Worm (Caenorhabditis elegans): Measurements from ENCODE around the gene srh-281.

Gene srh-281

DNA sequence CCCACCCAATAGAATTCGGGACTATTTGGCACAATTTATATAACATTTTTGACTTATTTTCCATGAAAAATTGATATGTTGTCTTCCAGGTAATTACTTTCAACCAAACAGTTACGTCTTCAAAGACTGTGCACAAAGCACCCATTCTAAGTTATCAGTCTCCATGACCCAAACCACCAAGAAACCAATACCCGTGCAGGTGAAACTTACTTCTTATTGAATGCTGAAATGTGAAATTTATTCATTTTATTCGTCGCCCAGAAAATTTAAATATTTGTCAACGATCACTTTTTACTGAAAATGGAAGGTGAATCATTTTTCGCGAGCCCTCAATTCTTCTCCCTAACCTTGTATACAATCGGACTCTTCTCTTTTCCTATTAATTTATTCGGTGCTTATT lies at the start of gene srh-281:
TSS of gene srh-281 (plus strand) at position 301 of the 400 bp plus-strand sequence.
- TF ChIP-seq unc-62 (GFP tag; optimal IDR thresholded peaks at IDR 0.05) = no peak

DNA sequence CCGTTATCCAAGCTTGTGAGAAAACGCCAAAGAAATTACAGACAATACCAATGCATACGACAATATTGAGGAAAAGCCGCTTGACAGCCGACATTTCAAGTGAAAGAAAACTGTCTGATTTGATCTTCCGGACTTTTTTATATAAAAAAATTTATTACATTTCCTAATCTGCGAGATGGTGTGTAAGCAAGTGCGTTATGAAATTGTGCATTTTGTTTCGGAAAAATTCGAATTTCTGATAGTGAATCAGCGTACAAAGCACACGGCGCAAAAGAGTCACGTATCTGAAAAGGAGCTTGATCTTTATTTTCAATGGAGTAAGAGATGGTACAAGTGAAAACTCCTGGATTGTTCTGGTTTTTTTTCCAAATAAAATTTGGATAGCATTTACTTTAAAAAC lies 49.5 kb upstream of the srh-281 start, which contains the start of gene clc-32:
TSS of gene clc-32 (minus strand) at position 101 of the 400 bp plus-strand sequence.
- TF ChIP-seq unc-62 (GFP tag; optimal IDR thresholded peaks at IDR 0.05) = no peak

DNA sequence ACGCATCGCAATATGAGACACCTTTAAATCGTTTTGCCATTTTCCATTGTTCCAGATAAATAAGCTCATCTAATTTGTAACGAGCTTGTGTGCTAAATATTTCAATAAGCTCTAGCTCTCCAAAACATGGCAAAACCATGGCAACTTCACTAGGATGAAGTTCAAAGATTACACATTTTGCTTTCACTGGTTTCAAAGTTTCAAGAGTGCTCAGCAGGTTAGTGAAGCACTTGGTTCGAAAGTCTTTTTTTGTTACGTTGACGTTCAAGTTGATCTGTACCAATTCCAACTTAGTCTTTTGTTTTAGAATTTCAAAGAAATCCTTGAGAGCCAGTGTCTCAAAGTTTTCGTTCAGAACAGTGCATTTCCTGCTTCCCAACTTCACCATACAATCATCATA lies 48.2 kb upstream of the srh-281 start, which contains the start of gene fbxa-18:
TSS of gene fbxa-18 (plus strand) at position 301 of the 400 bp plus-strand sequence.
- TF ChIP-seq unc-62 (GFP tag; optimal IDR thresholded peaks at IDR 0.05) = no peak

DNA sequence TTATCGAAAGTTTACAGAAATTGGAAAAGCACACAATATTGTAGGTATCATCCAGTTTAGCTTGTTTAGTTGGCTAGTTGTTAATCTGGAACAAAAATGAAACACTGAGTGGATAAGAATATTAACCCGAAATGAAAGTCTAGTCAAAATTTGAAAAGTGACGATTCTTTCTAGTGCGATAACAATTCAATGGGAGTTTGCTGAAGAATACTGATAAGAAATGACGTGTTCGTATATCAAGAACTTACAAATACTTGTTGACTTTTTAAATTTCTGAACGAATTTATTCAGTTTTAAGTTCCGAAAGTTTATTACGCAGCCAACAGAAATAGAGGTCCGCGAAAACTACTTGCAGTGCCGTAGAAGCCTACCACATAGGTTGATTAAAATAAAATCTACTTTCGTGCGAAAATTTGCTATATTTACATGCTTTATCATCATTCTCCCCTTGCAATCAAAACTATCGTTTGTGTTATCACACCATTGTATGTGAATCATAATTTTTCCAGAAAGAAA lies 47.5 kb upstream of the srh-281 start, which contains the start of gene fbxa-88:
TSS of gene fbxa-88 (minus strand) at position 51 of the 516 bp plus-strand sequence.
- no peak for TF ChIP-seq unc-62 (GFP tag; optimal IDR thresholded peaks at IDR 0.05)

DNA sequence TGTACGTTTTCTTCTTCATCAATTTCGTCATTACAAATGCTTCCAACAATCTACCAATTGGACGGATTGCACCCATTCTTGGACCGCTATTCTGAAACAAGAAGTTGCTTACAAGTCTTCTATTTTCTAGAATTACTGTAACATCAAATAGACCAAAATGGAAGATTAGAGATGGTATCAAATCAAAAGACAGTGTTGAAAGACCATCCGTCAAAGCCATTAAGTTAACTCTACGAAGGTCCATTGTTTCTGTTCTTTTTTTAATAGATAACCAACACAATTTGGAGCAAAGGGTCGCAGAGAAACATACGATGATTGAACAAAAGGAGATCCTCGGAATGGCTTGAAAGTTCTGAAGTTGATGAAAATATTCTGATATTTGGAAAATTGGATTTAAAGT lies 45.6 kb upstream of the srh-281 start:
- TF ChIP-seq unc-62 (GFP tag; optimal IDR thresholded peaks at IDR 0.05) = no peak

DNA sequence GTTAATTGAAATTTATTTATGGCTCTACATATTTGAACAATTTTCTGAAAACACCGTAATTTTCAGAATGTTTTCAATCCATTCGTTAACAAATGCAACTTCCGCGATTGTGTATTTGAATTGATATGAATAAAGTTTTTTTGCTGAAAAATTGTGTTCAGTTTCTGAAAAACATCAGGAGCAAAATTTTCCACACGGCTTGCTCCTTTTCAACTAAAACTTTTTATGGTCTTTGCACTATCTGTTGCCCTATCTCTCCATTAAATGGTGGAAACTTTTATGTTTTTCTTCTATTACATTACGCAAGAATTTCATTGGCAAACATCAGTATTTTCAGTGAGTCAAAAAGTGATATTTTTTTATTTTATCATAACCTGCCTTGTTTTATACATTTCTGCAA lies 41.8 kb upstream of the srh-281 start, which contains the start of gene F10A3.4:
TSS of gene F10A3.4 (plus strand) at position 301 of the 400 bp plus-strand sequence.
- no peak for TF ChIP-seq unc-62 (GFP tag; optimal IDR thresholded peaks at IDR 0.05)

DNA sequence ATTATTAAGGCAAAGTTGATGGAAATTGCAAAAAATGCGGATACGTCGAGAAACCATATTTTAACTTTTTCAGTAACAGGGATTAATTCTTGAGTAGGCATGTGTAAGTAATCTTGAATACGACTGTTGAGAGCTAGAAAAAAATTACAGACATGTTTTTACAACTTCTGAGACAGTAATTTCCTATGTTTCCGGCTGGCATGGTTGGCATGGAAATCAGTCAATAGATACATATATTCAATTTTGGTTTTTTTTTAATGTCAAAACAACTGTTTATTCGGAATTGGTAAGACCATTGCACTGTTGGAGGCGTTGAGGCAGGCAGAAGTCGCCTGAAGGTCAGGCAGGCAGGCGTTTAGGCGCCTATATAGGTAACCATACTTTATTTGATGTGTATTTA lies 37.2 kb upstream of the srh-281 start, which contains the start of gene str-254:
TSS of gene str-254 (minus strand) at position 101 of the 400 bp plus-strand sequence.
- TF ChIP-seq unc-62 (GFP tag; optimal IDR thresholded peaks at IDR 0.05) = no peak

DNA sequence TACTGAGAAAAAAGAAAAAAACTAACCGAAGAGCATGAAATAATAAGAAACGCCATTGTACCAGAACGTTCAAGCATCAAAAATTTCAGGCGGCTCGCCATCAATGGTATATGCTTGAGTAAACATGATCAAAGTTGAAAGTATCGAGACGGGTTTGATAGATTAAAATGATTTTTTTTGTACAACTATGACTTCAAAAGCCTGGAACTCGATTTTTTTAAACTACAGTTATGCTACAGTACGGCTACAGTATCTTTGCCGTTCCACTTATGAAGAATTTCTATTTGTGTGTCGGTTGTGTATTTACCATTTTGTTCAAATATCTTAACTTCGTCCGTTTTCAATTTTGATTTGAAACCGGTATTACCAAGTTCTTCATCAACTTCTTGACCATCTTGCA lies 35.5 kb upstream of the srh-281 start, which contains the start of gene str-97:
TSS of gene str-97 (minus strand) at position 101 of the 400 bp plus-strand sequence.
- no peak for TF ChIP-seq unc-62 (GFP tag; optimal IDR thresholded peaks at IDR 0.05)

DNA sequence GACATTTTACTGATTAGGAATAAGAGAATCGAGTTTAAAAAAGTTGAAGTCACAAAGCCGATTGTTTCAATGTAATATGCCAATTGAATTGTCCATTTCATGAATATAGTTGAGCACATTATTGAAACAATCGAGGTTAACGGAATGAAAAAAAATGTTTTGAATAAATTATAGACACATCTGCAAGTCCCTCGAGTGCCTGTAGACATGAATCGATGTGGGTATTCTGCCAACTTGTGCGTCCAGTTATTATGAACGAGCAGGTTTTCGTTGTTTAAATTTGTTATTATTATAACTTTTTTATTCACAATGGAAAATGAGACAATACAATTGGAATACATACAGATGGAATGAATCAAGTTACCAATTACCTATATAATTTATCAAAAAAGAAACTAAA lies 32.2 kb upstream of the srh-281 start, which contains the start of gene str-99:
TSS of gene str-99 (minus strand) at position 101 of the 400 bp plus-strand sequence.
- no peak for TF ChIP-seq unc-62 (GFP tag; optimal IDR thresholded peaks at IDR 0.05)

DNA sequence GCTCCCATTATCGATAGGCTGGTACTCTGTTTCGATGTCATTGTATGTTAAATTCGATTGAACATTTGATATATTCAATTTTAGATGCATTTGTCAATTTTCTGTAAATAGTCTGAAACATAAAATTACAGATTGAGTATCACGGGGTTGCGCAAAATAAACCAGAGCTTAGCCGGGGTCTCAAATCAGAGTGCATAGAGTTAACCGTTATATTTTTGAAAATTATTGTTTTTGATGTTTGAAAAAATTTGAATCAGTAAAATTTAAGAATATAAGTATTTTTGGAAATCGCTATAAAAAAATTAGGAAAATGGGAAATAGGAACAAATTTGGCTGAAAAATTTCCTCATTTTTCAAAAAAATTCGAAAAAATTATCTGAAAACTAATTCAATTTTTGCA lies 31.0 kb upstream of the srh-281 start, which contains the start of gene F10A3.17:
TSS of gene F10A3.17 (minus strand) at position 101 of the 400 bp plus-strand sequence.
- no peak for TF ChIP-seq unc-62 (GFP tag; optimal IDR thresholded peaks at IDR 0.05)

DNA sequence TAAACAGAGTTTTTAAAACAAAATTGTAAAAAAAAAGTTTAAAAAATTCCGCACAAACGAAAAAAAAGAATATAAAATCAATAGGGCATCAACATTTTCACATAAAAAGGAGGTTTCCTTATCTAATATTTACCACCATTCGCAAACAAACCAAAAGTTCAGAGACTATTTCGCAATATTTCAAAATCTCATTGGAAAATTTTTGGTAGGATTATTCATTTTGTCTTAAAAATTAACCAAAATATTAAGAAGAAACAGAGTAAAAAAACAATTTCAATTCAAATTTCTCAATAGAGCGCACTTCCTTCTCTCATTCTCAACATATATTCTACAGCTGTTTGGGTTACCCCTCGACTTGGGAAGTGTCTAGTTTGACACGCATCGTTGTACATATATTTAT lies 30.5 kb upstream of the srh-281 start:
- no peak for TF ChIP-seq unc-62 (GFP tag; optimal IDR thresholded peaks at IDR 0.05)

DNA sequence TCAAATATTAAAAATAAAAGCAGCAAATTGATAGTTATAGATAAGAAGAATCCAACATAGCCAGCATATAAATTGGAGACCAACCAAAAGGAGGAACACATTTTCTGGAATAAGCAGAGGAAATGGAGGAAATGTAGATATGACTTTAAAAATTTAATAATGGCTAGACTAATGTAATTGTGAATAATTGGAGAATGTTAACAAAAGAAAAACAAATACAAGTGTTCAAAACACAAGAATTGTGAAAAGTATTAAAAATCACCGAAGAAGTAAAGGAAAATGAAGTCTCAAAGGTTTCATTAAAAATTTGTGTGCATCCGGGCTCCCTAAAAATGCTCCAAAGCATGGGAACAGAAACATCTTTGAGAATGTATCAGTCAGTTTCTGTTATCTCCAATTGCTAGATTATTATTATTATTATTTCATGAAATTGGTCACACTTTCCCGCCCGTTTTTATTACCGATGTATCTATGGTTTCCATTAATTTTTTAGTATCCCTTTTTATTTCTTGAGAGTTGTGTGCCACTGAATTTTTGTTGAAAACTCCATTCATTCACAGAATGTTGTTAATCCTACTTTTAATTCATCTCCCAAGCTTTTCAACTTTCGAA lies 28.4 kb upstream of the srh-281 start, which contains the start of the genes str-109 and F10A3.11:
TSS of gene str-109 (minus strand) at position 101 of the 612 bp plus-strand sequence.
TSS of gene F10A3.11 (plus strand) at position 562 of the 612 bp plus-strand sequence.
- TF ChIP-seq unc-62 (GFP tag; optimal IDR thresholded peaks at IDR 0.05) = no peak

DNA sequence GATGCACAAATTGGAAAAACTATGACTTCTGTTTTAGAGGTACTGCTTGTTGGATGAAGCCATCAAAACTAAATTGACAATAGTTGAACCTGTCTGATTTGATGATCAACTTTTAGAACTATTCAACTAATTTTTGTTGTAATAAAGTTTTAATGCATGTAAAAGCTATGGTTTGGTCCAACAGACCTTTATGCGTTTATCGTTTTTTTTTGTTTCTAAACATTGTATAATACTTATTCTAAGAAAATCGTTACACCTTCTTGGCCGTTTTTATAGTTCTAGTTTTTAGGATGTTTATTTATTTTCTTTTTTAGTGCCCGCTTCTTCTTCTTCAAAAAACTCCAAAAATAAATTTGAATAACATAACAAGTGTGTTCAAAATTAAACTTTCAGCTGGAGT lies 26.9 kb upstream of the srh-281 start, which contains the start of gene F10A3.12:
TSS of gene F10A3.12 (plus strand) at position 301 of the 400 bp plus-strand sequence.
- TF ChIP-seq unc-62 (GFP tag; optimal IDR thresholded peaks at IDR 0.05) = no peak

DNA sequence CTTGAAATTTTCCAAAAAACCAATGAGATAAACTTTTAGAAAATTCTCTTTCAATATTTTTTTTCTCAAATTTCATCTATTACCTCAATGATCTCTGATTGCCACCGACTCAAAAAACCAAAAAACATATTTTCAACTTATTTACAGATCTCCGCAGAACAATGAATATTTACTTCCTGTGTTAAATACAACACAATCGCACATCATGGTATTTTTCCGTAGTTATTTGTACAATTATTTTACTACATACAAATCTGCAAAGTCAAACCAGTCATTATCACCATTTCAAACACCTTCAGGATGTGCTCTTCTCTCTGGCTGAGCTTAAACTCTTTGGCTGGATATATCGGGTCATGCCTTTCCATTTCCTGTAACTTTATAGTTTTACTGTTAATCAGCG lies 24.6 kb upstream of the srh-281 start, which contains the start of gene str-108:
TSS of gene str-108 (plus strand) at position 301 of the 400 bp plus-strand sequence.
- no peak for TF ChIP-seq unc-62 (GFP tag; optimal IDR thresholded peaks at IDR 0.05)

DNA sequence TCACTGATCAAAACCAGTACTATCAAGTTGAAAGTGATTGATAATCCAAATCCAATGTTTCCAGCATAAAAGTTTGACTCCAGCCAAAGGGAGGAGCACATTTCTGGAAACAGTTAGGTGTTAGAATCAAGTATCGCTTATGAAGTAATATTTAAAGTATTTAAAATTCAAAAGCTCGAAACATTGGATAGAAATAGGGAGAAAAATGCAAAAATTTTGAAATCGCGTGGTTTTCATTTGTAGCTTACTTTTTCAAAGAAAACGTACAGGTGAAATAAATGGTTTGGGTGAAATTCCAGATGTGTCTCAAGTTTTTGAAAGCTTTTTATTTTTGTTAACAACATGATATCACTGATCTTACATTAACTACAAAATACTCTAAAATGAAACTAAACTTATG lies 21.6 kb upstream of the srh-281 start, which contains the start of gene str-111:
TSS of gene str-111 (minus strand) at position 101 of the 400 bp plus-strand sequence.
- TF ChIP-seq unc-62 (GFP tag; optimal IDR thresholded peaks at IDR 0.05) = no peak

DNA sequence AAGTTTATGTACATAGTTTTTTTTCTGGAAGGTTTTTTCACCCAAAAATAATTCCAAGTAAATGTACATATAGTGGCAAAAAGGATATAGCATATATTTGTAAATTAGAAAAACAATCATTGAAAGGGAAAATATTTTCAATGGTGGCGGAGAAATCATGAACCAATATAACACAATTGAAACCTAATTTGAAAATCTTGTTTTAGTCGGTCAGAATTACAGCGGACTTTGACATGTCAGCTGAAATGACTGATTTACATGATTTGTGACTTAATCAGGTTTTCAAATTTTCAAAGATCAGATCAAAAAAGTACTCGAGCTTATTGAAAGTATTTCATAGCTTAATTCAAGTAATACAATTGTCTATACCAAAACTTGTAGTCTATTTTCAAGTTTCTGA lies 18.9 kb upstream of the srh-281 start, which contains the start of gene K05D4.9:
TSS of gene K05D4.9 (minus strand) at position 101 of the 400 bp plus-strand sequence.
- TF ChIP-seq unc-62 (GFP tag; optimal IDR thresholded peaks at IDR 0.05) = no peak

Measured in whole organism, dauer.